Worm (Caenorhabditis elegans) whole organism, midembryonic: Measurements from ENCODE around the gene fozi-1.

Source experiments
- cog-1 ChIP-seq: sonication (generic microtip); optimal IDR thresholded peaks from 2 replicates; lab custom pipeline; 2016; ENCODE audit warnings: missing genetic modification characterization, missing compliant biosample characterization
- tab-1 ChIP-seq: fragments of 200-800 bp; sonication (Bioruptor generic); IDR thresholded peaks from 2 replicates; pipeline ENCODE4 v1.3.6; 2022; ENCODE audit warnings: missing genetic modification characterization, missing compliant biosample characterization

DNA sequence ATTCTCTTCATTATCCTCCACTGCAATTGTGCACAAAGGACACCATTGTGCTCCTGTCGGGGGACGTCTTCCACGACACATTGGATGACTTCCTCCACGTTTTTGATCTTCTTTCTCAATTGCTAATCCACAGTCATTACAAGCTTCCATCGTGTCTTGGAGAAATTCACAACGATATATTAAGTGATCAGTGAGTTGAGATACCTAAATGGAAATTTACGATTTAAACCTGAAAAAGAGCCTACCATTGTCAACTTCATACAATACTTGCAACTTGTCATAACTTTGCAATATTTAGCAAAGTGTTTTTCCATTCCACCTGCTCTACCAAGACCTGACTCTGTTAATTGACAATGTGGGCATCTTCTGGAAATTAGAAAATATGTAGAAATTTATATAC lies 46.3 kb downstream of the fozi-1 start:
- no peak for TF ChIP-seq tab-1 (GFP tag; lab: Robert Waterston, UW)
- no peak for TF ChIP-seq cog-1 (tag; lab: Kevin White, UChicago)
